Worm (Caenorhabditis elegans) whole organism, young adult: ENCODE results near the gene vang-1.
A peak's percentile ranks its signal among the peaks of the same experiment; 100 is the strongest.

Experiments used
- B0019.2 ChIP-seq: fragments of 200-800 bp; sonication (Bioruptor generic); conservative IDR thresholded peaks from 2 replicates; pipeline ENCODE4 v1.3.6; 2022; ENCODE audit warnings: missing genetic modification reagents, missing genetic modification characterization, missing compliant biosample characterization
- B0261.1 ChIP-seq: sonication (generic microtip); optimal IDR thresholded peaks from 2 replicates; lab custom pipeline; 2016; ENCODE audit warnings: mild to moderate bottlenecking, missing genetic modification characterization, moderate library complexity, missing compliant biosample characterization
- C06A6.2 ChIP-seq: fragments of 200-800 bp; sonication (Bioruptor generic); conservative IDR thresholded peaks from 2 replicates; pipeline ENCODE4 v1.3.6; 2022; ENCODE audit warnings: missing genetic modification characterization, missing compliant biosample characterization
- F49E8.2 ChIP-seq: sonication (generic microtip); optimal IDR thresholded peaks from 3 replicates; lab custom pipeline; 2017; ENCODE audit warnings: missing genetic modification characterization, mild to moderate bottlenecking, missing compliant biosample characterization, antibody characterized with exemption, moderate library complexity; ENCODE audit not compliant: insufficient read depth
- F52B5.7 ChIP-seq: sonication (generic microtip); optimal IDR thresholded peaks from 2 replicates; lab custom pipeline; 2016; ENCODE audit warnings: mild to moderate bottlenecking, missing genetic modification characterization, missing compliant biosample characterization
- F55B11.4 ChIP-seq: sonication (generic microtip); optimal IDR thresholded peaks from 2 replicates; lab custom pipeline; 2016; ENCODE audit warnings: missing compliant biosample characterization, missing genetic modification characterization, borderline replicate concordance; ENCODE audit not compliant: insufficient read depth
- F57C9.4 ChIP-seq: sonication (generic microtip); optimal IDR thresholded peaks from 2 replicates; lab custom pipeline; 2017; ENCODE audit warnings: mild to moderate bottlenecking, missing genetic modification characterization, missing compliant biosample characterization
- K11D2.4 ChIP-seq: fragments of 200-800 bp; sonication (Bioruptor generic); IDR thresholded peaks from 2 replicates; pipeline ENCODE4 v1.3.6; 2022; ENCODE audit warnings: missing genetic modification reagents, missing genetic modification characterization, missing compliant biosample characterization
- Y56A3A.18 ChIP-seq: fragments of 200-800 bp; sonication (Bioruptor generic); IDR thresholded peaks from 2 replicates; pipeline ENCODE4 v1.3.6; 2022; ENCODE audit warnings: missing genetic modification reagents, missing genetic modification characterization, missing compliant biosample characterization
- Y95B8A.8 ChIP-seq: fragments of 200-800 bp; sonication (Bioruptor generic); IDR thresholded peaks from 2 replicates; pipeline ENCODE4 v1.3.6; 2022; ENCODE audit warnings: missing genetic modification reagents, missing genetic modification characterization, missing compliant biosample characterization
- akir-1 ChIP-seq: fragments of 200-800 bp; sonication (Bioruptor generic); optimal IDR thresholded peaks from 2 replicates; lab custom pipeline; 2018; ENCODE audit warnings: mild to moderate bottlenecking, missing genetic modification characterization, moderate library complexity, missing compliant biosample characterization
- aptf-2 ChIP-seq: fragments of 200-800 bp; sonication (Bioruptor generic); conservative IDR thresholded peaks from 2 replicates; pipeline ENCODE4 v1.3.6; 2022; ENCODE audit warnings: missing genetic modification reagents, missing genetic modification characterization, missing compliant biosample characterization
- aptf-3 ChIP-seq: fragments of 200-800 bp; sonication (Bioruptor generic); IDR thresholded peaks from 2 replicates; pipeline ENCODE4 v1.3.6; 2022; ENCODE audit warnings: missing genetic modification characterization, missing compliant biosample characterization
- atf-7 ChIP-seq: sonication (generic microtip); optimal IDR thresholded peaks from 2 replicates; lab custom pipeline; 2017; ENCODE audit warnings: mild to moderate bottlenecking, missing genetic modification characterization, missing compliant biosample characterization
- athp-1 ChIP-seq: sonication (generic microtip); optimal IDR thresholded peaks from 2 replicates; lab custom pipeline; 2017; ENCODE audit warnings: mild to moderate bottlenecking, missing genetic modification characterization, missing compliant biosample characterization
- attf-6 ChIP-seq: fragments of 200-800 bp; sonication (Bioruptor generic); IDR thresholded peaks from 2 replicates; pipeline ENCODE4 v1.3.6; 2022; ENCODE audit warnings: missing genetic modification reagents, missing genetic modification characterization, missing compliant biosample characterization
- bed-2 ChIP-seq: fragments of 200-800 bp; sonication (Bioruptor generic); IDR thresholded peaks from 2 replicates; pipeline ENCODE4 v1.3.6; 2022; ENCODE audit warnings: missing genetic modification reagents, missing genetic modification characterization, missing compliant biosample characterization
- cebp-1 ChIP-seq, 2 experiments: fragments of 200-800 bp in 1 of 2; sonication (Bioruptor generic) in 1 of 2; sonication (generic microtip) in 1 of 2; IDR thresholded peaks in 1 of 2; optimal IDR thresholded peaks in 1 of 2; 2 replicates each; pipeline versions ENCODE4 v1.3.6 to Lab custom; 2017 to 2022; ENCODE audit warnings: missing compliant biosample characterization in 2 of 2, missing genetic modification characterization in 2 of 2, mild to moderate bottlenecking in 1 of 2, missing genetic modification reagents in 1 of 2, moderate library complexity in 1 of 2
- fkh-3 ChIP-seq: sonication (generic microtip); optimal IDR thresholded peaks from 2 replicates; lab custom pipeline; 2016; ENCODE audit warnings: mild to moderate bottlenecking, missing genetic modification characterization, missing compliant biosample characterization
- hlh-26 ChIP-seq: fragments of 200-800 bp; sonication (Bioruptor generic); conservative IDR thresholded peaks from 2 replicates; pipeline ENCODE4 v1.3.6; 2022; ENCODE audit warnings: missing genetic modification reagents, missing genetic modification characterization, missing compliant biosample characterization
- hrde-1 ChIP-seq: sonication (generic microtip); optimal IDR thresholded peaks from 2 replicates; lab custom pipeline; 2016; ENCODE audit warnings: missing genetic modification characterization, mild to moderate bottlenecking, missing compliant biosample characterization, moderate library complexity, missing genotype, missing genetic modification reagents, borderline replicate concordance
- lin-26 ChIP-seq: fragments of 200-800 bp; sonication (Bioruptor generic); IDR thresholded peaks from 2 replicates; pipeline ENCODE4 v1.3.6; 2022; ENCODE audit warnings: missing genetic modification reagents, missing genetic modification characterization, missing compliant biosample characterization
- lsl-1 ChIP-seq: fragments of 200-800 bp; sonication (Bioruptor generic); optimal IDR thresholded peaks from 2 replicates; lab custom pipeline; 2018; ENCODE audit warnings: mild to moderate bottlenecking, missing genetic modification characterization, moderate library complexity, missing compliant biosample characterization
- madf-3 ChIP-seq: fragments of 200-800 bp; sonication (Bioruptor generic); IDR thresholded peaks from 2 replicates; pipeline ENCODE4 v1.3.6; 2022; ENCODE audit warnings: missing genetic modification reagents, missing genetic modification characterization, missing compliant biosample characterization
- mel-28 ChIP-seq: sonication (generic microtip); optimal IDR thresholded peaks from 2 replicates; lab custom pipeline; 2016; ENCODE audit warnings: borderline replicate concordance, mild to moderate bottlenecking, missing genetic modification characterization, missing compliant biosample characterization
- nhr-120 ChIP-seq: fragments of 200-800 bp; sonication (Bioruptor generic); IDR thresholded peaks from 2 replicates; pipeline ENCODE4 v1.3.6; 2022; ENCODE audit warnings: missing genetic modification characterization, missing compliant biosample characterization
- nhr-179 ChIP-seq: sonication (generic microtip); optimal IDR thresholded peaks from 2 replicates; lab custom pipeline; 2016; ENCODE audit warnings: mild to moderate bottlenecking, missing genetic modification characterization, missing compliant biosample characterization
- pha-4 ChIP-seq: fragments of 150-350 bp; sonication (generic microtip); optimal IDR thresholded peaks from 2 replicates; lab custom pipeline; 2014; ENCODE audit warnings: missing biosample characterization, missing genetic modification reagents, missing genetic modification characterization
- repo-1 ChIP-seq: sonication (generic microtip); optimal IDR thresholded peaks from 2 replicates; lab custom pipeline; 2017; ENCODE audit warnings: mild to moderate bottlenecking, missing genetic modification characterization, missing compliant biosample characterization
- snpc-1.3 ChIP-seq: sonication (generic microtip); optimal IDR thresholded peaks from 2 replicates; lab custom pipeline; 2017; ENCODE audit warnings: missing genetic modification characterization, mild to moderate bottlenecking, missing compliant biosample characterization, antibody characterized with exemption, moderate library complexity, missing genotype, missing genetic modification reagents; ENCODE audit not compliant: insufficient read depth
- somi-1 ChIP-seq: fragments of 200-800 bp; sonication (Bioruptor generic); optimal IDR thresholded peaks from 2 replicates; lab custom pipeline; 2018; ENCODE audit warnings: mild to moderate bottlenecking, missing genetic modification characterization, missing compliant biosample characterization
- unc-62 ChIP-seq: fragments of 150-350 bp; optimal IDR thresholded peaks from 2 replicates; lab custom pipeline; 2014; ENCODE audit warnings: missing biosample characterization, missing genetic modification reagents, missing genetic modification characterization
- zfh-2 ChIP-seq: fragments of 200-800 bp; sonication (Bioruptor generic); conservative IDR thresholded peaks from 2 replicates; pipeline ENCODE4 v1.3.6; 2022; ENCODE audit warnings: missing genetic modification reagents, missing genetic modification characterization, missing compliant biosample characterization
- ztf-18 ChIP-seq: sonication (generic microtip); optimal IDR thresholded peaks from 2 replicates; lab custom pipeline; 2016; ENCODE audit warnings: missing genotype, mild to moderate bottlenecking, missing genetic modification characterization, missing compliant biosample characterization
- ztf-26 ChIP-seq: sonication (generic microtip); optimal IDR thresholded peaks from 2 replicates; lab custom pipeline; 2017; ENCODE audit warnings: missing genetic modification characterization, missing compliant biosample characterization
- ztf-28 ChIP-seq: fragments of 200-800 bp; sonication (Bioruptor generic); IDR thresholded peaks from 2 replicates; pipeline ENCODE4 v1.3.6; 2022; ENCODE audit warnings: missing genetic modification reagents, missing genetic modification characterization, missing compliant biosample characterization
- ztf-3 ChIP-seq: fragments of 200-800 bp; sonication (Bioruptor generic); optimal IDR thresholded peaks from 2 replicates; lab custom pipeline; 2018; ENCODE audit warnings: mild to moderate bottlenecking, missing genetic modification characterization, missing compliant biosample characterization

Gene vang-1

DNA sequence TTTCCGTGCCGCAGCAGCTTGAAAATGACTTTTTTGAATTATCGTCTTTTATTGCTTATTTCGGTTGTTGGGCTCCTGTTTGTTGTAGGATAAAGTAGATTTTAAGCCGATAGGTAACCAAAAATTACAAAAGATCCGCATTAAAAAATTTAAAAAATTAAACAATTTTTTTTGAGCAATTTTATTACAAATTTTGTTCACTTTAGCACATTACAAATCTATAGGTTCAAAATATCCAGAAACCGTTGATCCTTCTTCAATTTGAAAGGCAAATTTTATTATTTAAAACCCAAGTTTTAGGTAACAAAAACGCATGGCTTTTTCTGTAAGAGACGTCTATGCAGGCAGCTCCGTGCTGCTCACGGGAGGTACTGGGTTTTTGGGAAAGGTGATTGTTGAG lies 47.4 kb downstream of the vang-1 start, which contains the start of gene fard-1:
TSS of gene fard-1 (plus strand) at position 301 of the 400 bp plus-strand sequence.
- TF ChIP-seq repo-1 (tag; lab: Kevin White, UChicago) = no peak
- TF ChIP-seq F49E8.2 (tag; lab: Kevin White, UChicago) = no peak
- TF ChIP-seq atf-7 (tag; lab: Kevin White, UChicago) = no peak
- TF ChIP-seq akir-1 = no peak
- no peak for TF ChIP-seq snpc-1.3 (tag; lab: Kevin White, UChicago)
- TF ChIP-seq lsl-1 (GFP tag; lab: Kevin White, UChicago) = no peak
- no peak for TF ChIP-seq bed-2 (GFP tag; lab: Robert Waterston, UW)
- no peak for TF ChIP-seq hlh-26
- no peak for TF ChIP-seq F57C9.4 (tag; lab: Kevin White, UChicago)
- no peak for TF ChIP-seq F52B5.7
- no peak for TF ChIP-seq B0019.2 (GFP tag; lab: Robert Waterston, UW)
- no peak for TF ChIP-seq nhr-179 (tag; lab: Kevin White, UChicago)
- no peak for TF ChIP-seq cebp-1 (GFP tag; IDR thresholded peaks at IDR 0.05; lab: Robert Waterston, UW)
- TF ChIP-seq cebp-1 (tag; optimal IDR thresholded peaks at IDR 0.05; lab: Kevin White, UChicago) = no peak
- TF ChIP-seq K11D2.4 (GFP tag; lab: Robert Waterston, UW) = no peak
- TF ChIP-seq lin-26 (GFP tag; lab: Robert Waterston, UW) = no peak
- TF ChIP-seq Y95B8A.8 (GFP tag; lab: Robert Waterston, UW) = no peak
- TF ChIP-seq aptf-3 (GFP tag; lab: Robert Waterston, UW) = no peak
- no peak for TF ChIP-seq ztf-26 (tag; lab: Kevin White, UChicago)
- no peak for TF ChIP-seq zfh-2
- TF ChIP-seq pha-4 (tag; lab: Kevin White, UChicago) = no peak

DNA sequence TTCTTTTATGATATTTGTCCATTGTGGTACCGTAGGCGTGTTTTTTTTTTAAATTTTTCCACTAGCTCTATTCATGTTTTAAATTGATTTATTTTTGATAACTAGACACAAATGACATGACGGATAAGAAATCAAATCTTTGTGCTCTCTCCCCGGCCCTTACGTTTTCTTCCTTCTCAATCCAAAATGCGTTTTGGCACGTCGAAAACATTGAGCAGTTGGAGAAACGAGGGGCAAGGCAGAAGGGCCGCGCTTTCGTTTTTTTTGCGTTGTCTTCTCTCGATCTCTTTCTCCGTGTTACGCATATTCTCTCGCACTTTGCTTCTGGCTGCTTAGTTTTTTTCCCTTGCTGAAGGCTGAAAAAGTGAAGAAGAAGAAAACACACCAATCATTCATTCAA lies 53.4 kb downstream of the vang-1 start:
- TF ChIP-seq cebp-1 (GFP tag; IDR thresholded peaks at IDR 0.05; lab: Robert Waterston, UW) (no peak), cebp-1 (tag; optimal IDR thresholded peaks at IDR 0.05; lab: Kevin White, UChicago) (peak; percentile 8), ztf-28 (no peak), Y56A3A.18 (no peak)

DNA sequence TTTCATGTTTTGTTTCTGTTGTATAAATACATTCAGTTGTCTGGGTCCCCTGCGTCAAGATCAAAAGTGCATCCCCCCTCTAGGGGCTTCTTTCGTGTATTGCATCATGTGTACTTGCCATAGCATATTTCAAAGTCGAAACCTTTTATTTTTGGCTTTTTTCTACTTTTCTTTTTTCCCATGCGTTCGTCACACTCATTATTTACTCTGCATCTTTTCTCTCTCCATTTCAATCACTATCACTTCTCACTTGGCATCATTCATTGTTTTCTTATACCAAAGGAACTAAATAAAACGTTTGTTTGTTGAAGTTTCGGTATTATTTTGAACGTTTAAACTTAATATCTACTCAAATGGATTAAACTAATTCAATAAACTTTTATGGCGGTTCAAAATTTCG lies 53.9 kb downstream of the vang-1 start:
- TF ChIP-seq akir-1 (no peak), nhr-120 (GFP tag; lab: Robert Waterston, UW) (no peak), ztf-18 (tag; lab: Kevin White, UChicago) (no peak), mel-28 (tag; lab: Kevin White, UChicago) (no peak), fkh-3 (no peak), hrde-1 (tag; lab: Kevin White, UChicago) (no peak), B0261.1 (tag; lab: Kevin White, UChicago) (no peak), F55B11.4 (no peak), madf-3 (GFP tag; lab: Robert Waterston, UW) (no peak), somi-1 (no peak), C06A6.2 (GFP tag; lab: Robert Waterston, UW) (no peak), cebp-1 (GFP tag; IDR thresholded peaks at IDR 0.05; lab: Robert Waterston, UW) (no peak), cebp-1 (tag; optimal IDR thresholded peaks at IDR 0.05; lab: Kevin White, UChicago) (no peak), pha-4 (tag; lab: Kevin White, UChicago) (no peak), attf-6 (GFP tag; lab: Robert Waterston, UW) (no peak), ztf-3 (GFP tag; lab: Kevin White, UChicago) (no peak), unc-62 (GFP tag; lab: Kevin White, UChicago) (no peak), athp-1 (no peak), F52B5.7 (no peak), aptf-2 (no peak), F57C9.4 (tag; lab: Kevin White, UChicago) (no peak)
- TF ChIP-seq, all 124 proteins: peak for 0
